Fruit fly (Drosophila melanogaster) whole organism, embryonic: ENCODE data around the gene SPH93.

ENCODE experiments used
- Bgb ChIP-seq: fragments of 200-800 bp; sonication (Bioruptor generic); IDR thresholded peaks from 2 replicates; pipeline ENCODE4 v1.3.6; 2022; ENCODE audit warnings: missing biosample characterization, missing genetic modification characterization; ENCODE audit not compliant: partially characterized antibody
- CG11398 ChIP-seq: fragments of 200-800 bp; sonication (Bioruptor generic); optimal IDR thresholded peaks from 2 replicates; lab custom pipeline; 2016; ENCODE audit warnings: missing biosample characterization, missing genetic modification characterization
- CG11504 ChIP-seq: fragments of 200-800 bp; sonication (Bioruptor generic); optimal IDR thresholded peaks from 3 replicates; lab custom pipeline; 2019; ENCODE audit warnings: missing biosample characterization, mild to moderate bottlenecking, missing genetic modification characterization, moderate library complexity
- CG13123 ChIP-seq: fragments of 200-800 bp; sonication (Bioruptor generic); optimal IDR thresholded peaks from 2 replicates; lab custom pipeline; 2016; ENCODE audit warnings: missing biosample characterization, missing genetic modification characterization
- CG13287 ChIP-seq: fragments of 200-800 bp; sonication (Bioruptor generic); IDR thresholded peaks from 2 replicates; pipeline ENCODE4 v1.3.6; 2022; ENCODE audit warnings: missing biosample characterization, missing genetic modification characterization; ENCODE audit not compliant: partially characterized antibody
- CG14050 ChIP-seq: fragments of 200-800 bp; sonication (Bioruptor generic); IDR thresholded peaks from 3 replicates; pipeline ENCODE4 v1.3.6; 2022; ENCODE audit warnings: missing biosample characterization, missing genetic modification characterization
- CG15479 ChIP-seq: fragments of 200-800 bp; sonication (Bioruptor generic); optimal IDR thresholded peaks from 3 replicates; lab custom pipeline; 2019; ENCODE audit warnings: missing biosample characterization, mild to moderate bottlenecking, missing genetic modification characterization, moderate library complexity
- CG17829 ChIP-seq: fragments of 200-800 bp; optimal IDR thresholded peaks from 2 replicates; lab custom pipeline; 2019; ENCODE audit warnings: missing biosample characterization, mild to moderate bottlenecking, missing genetic modification characterization, moderate library complexity
- CG2129 ChIP-seq: fragments of 200-800 bp; sonication (Bioruptor generic); IDR thresholded peaks from 2 replicates; pipeline ENCODE4 v1.3.6; 2022; ENCODE audit warnings: missing biosample characterization, missing genetic modification characterization; ENCODE audit not compliant: partially characterized antibody
- CG2202 ChIP-seq: fragments of 200-800 bp; sonication (Bioruptor generic); optimal IDR thresholded peaks from 2 replicates; lab custom pipeline; 2018; ENCODE audit warnings: missing biosample characterization, mild to moderate bottlenecking, missing genetic modification characterization
- CG34224 ChIP-seq: fragments of 200-800 bp; sonication (Bioruptor generic); IDR thresholded peaks from 3 replicates; pipeline ENCODE4 v1.3.6; 2022; ENCODE audit warnings: missing biosample characterization, missing genetic modification characterization; ENCODE audit not compliant: partially characterized antibody
- CG34422 ChIP-seq: fragments of 200-800 bp; sonication (Bioruptor generic); IDR thresholded peaks from 3 replicates; pipeline ENCODE4 v1.3.6; 2022; ENCODE audit warnings: missing biosample characterization, missing genetic modification characterization
- CG5245 ChIP-seq: fragments of 200-800 bp; sonication (Bioruptor generic); optimal IDR thresholded peaks from 3 replicates; lab custom pipeline; 2016; ENCODE audit warnings: missing biosample characterization, missing genetic modification characterization
- CG6765 ChIP-seq: fragments of 200-800 bp; sonication (Bioruptor generic); optimal IDR thresholded peaks from 3 replicates; lab custom pipeline; 2017; ENCODE audit warnings: missing biosample characterization, mild to moderate bottlenecking, missing genetic modification characterization
- CG9437 ChIP-seq: fragments of 200-800 bp; sonication (Bioruptor generic); optimal IDR thresholded peaks from 2 replicates; lab custom pipeline; 2018; ENCODE audit warnings: missing biosample characterization, mild to moderate bottlenecking, missing genetic modification characterization
- CG9797 ChIP-seq: fragments of 200-800 bp; sonication (Bioruptor generic); optimal IDR thresholded peaks from 3 replicates; lab custom pipeline; 2018; ENCODE audit warnings: missing biosample characterization, mild to moderate bottlenecking, missing genetic modification characterization
- CG9932 ChIP-seq: fragments of 200-800 bp; sonication (Bioruptor generic); IDR thresholded peaks from 2 replicates; pipeline ENCODE4 v1.3.6; 2022; ENCODE audit warnings: missing biosample characterization, missing genetic modification characterization
- CTCF ChIP-seq: fragments of 200-800 bp; sonication (Bioruptor generic); optimal IDR thresholded peaks from 2 replicates; lab custom pipeline; 2017; ENCODE audit warnings: missing biosample characterization, mild to moderate bottlenecking, missing genetic modification characterization, moderate library complexity
- HLH4C ChIP-seq: fragments of 200-800 bp; sonication (Bioruptor generic); IDR thresholded peaks from 3 replicates; pipeline ENCODE4 v1.3.6; 2022; ENCODE audit warnings: missing biosample characterization, missing genetic modification characterization; ENCODE audit not compliant: partially characterized antibody
- MBD-R2 ChIP-seq: fragments of 200-800 bp; sonication (Bioruptor generic); IDR thresholded peaks from 2 replicates; pipeline ENCODE4 v1.3.6; 2022; ENCODE audit warnings: missing biosample characterization, missing genetic modification characterization
- MESR4 ChIP-seq: fragments of 200-800 bp; sonication (Bioruptor generic); optimal IDR thresholded peaks from 2 replicates; lab custom pipeline; 2018; ENCODE audit warnings: missing biosample characterization, mild to moderate bottlenecking, missing genetic modification characterization, moderate library complexity
- Max ChIP-seq: fragments of 200-800 bp; sonication (Bioruptor generic); optimal IDR thresholded peaks from 2 replicates; lab custom pipeline; 2016; ENCODE audit warnings: missing biosample characterization, mild to moderate bottlenecking, missing genetic modification characterization
- Oaz ChIP-seq: fragments of 200-800 bp; sonication (Bioruptor generic); IDR thresholded peaks from 2 replicates; pipeline ENCODE4 v1.3.6; 2022; ENCODE audit warnings: missing biosample characterization, missing genetic modification characterization
- Pdp1 ChIP-seq, 2 experiments: fragments of 200-800 bp; sonication (Bioruptor generic); optimal IDR thresholded peaks; 3 replicates each; lab custom pipeline; 2016; ENCODE audit warnings: missing biosample characterization in 2 of 2, missing genetic modification characterization in 2 of 2, mild to moderate bottlenecking in 1 of 2, moderate library complexity in 1 of 2
- Scr ChIP-seq: fragments of 200-800 bp; sonication (Bioruptor generic); IDR thresholded peaks from 2 replicates; pipeline ENCODE4 v1.3.6; 2022; ENCODE audit warnings: missing biosample characterization, missing genetic modification characterization; ENCODE audit not compliant: partially characterized antibody
- Sin3A ChIP-seq: fragments of >200 bp; optimal IDR thresholded peaks from 2 replicates; lab custom pipeline; 2018
- Xbp1 ChIP-seq: fragments of 200-800 bp; sonication (Bioruptor generic); optimal IDR thresholded peaks from 3 replicates; lab custom pipeline; 2016; ENCODE audit warnings: missing biosample characterization, mild to moderate bottlenecking, missing genetic modification characterization
- YL-1 ChIP-seq: fragments of 200-800 bp; sonication (Bioruptor generic); optimal IDR thresholded peaks from 3 replicates; lab custom pipeline; 2017; ENCODE audit warnings: missing biosample characterization, mild to moderate bottlenecking, missing genetic modification characterization
- ato ChIP-seq: fragments of 200-800 bp; sonication (Bioruptor generic); IDR thresholded peaks from 2 replicates; pipeline ENCODE4 v1.3.6; 2022; ENCODE audit warnings: missing biosample characterization, missing genetic modification characterization; ENCODE audit not compliant: partially characterized antibody
- bbx ChIP-seq: fragments of 200-800 bp; sonication (Bioruptor generic); IDR thresholded peaks from 2 replicates; pipeline ENCODE4 v1.3.6; 2022; ENCODE audit warnings: missing biosample characterization, missing genetic modification characterization; ENCODE audit not compliant: partially characterized antibody
- ewg ChIP-seq: fragments of 200-800 bp; sonication (Bioruptor generic); optimal IDR thresholded peaks from 3 replicates; lab custom pipeline; 2017; ENCODE audit warnings: mild to moderate bottlenecking, missing biosample characterization, missing genetic modification reagents, missing genetic modification characterization
- insv ChIP-seq, 2 experiments: fragments of 200-800 bp; sonication (Bioruptor generic); optimal IDR thresholded peaks; 3 replicates each; lab custom pipeline; 2016 to 2018; ENCODE audit warnings: missing biosample characterization in 2 of 2, missing genetic modification characterization in 2 of 2
- inv ChIP-seq: fragments of 200-800 bp; sonication (Bioruptor generic); IDR thresholded peaks from 2 replicates; pipeline ENCODE4 v1.3.6; 2022; ENCODE audit warnings: missing biosample characterization, missing genetic modification characterization; ENCODE audit not compliant: partially characterized antibody
- kay ChIP-seq: fragments of 200-800 bp; sonication (Bioruptor generic); optimal IDR thresholded peaks from 2 replicates; lab custom pipeline; 2016; ENCODE audit warnings: missing biosample characterization, missing genetic modification characterization
- mld ChIP-seq: fragments of 200-800 bp; sonication (Bioruptor generic); IDR thresholded peaks from 3 replicates; pipeline ENCODE4 v1.3.6; 2022; ENCODE audit warnings: missing biosample characterization, missing genetic modification characterization; ENCODE audit not compliant: partially characterized antibody
- nerfin-2 ChIP-seq: fragments of 200-800 bp; sonication (Bioruptor generic); IDR thresholded peaks from 2 replicates; pipeline ENCODE4 v1.3.6; 2022; ENCODE audit warnings: missing biosample characterization, missing genetic modification characterization; ENCODE audit not compliant: partially characterized antibody
- nmo ChIP-seq: fragments of 200-800 bp; sonication (Bioruptor generic); optimal IDR thresholded peaks from 2 replicates; lab custom pipeline; 2018; ENCODE audit warnings: missing biosample characterization, mild to moderate bottlenecking, missing genetic modification characterization, moderate library complexity
- onecut ChIP-seq: fragments of 200-800 bp; sonication (Bioruptor generic); IDR thresholded peaks from 2 replicates; pipeline ENCODE4 v1.3.6; 2022; ENCODE audit warnings: missing biosample characterization, missing genetic modification characterization
- pros ChIP-seq: fragments of 200-800 bp; sonication (Bioruptor generic); optimal IDR thresholded peaks from 3 replicates; lab custom pipeline; 2019; ENCODE audit warnings: missing biosample characterization, mild to moderate bottlenecking, missing genetic modification characterization, moderate library complexity
- pzg ChIP-seq: fragments of 200-800 bp; sonication (Bioruptor generic); optimal IDR thresholded peaks from 3 replicates; lab custom pipeline; 2018; ENCODE audit warnings: missing biosample characterization, mild to moderate bottlenecking, missing genetic modification characterization, moderate library complexity
- ranshi ChIP-seq: fragments of 200-800 bp; sonication (Bioruptor generic); IDR thresholded peaks from 2 replicates; pipeline ENCODE4 v1.3.6; 2022; ENCODE audit warnings: missing biosample characterization, missing genetic modification characterization
- rib ChIP-seq: fragments of 200-800 bp; sonication (Bioruptor generic); IDR thresholded peaks from 2 replicates; pipeline ENCODE4 v1.3.6; 2022; ENCODE audit warnings: missing biosample characterization, missing genetic modification characterization
- scrt ChIP-seq: fragments of 200-800 bp; sonication (Bioruptor generic); optimal IDR thresholded peaks from 2 replicates; lab custom pipeline; 2018; ENCODE audit warnings: missing biosample characterization, mild to moderate bottlenecking, missing genetic modification characterization, moderate library complexity
- slbo ChIP-seq: fragments of 200-800 bp; sonication (Bioruptor generic); IDR thresholded peaks from 2 replicates; pipeline ENCODE4 v1.3.6; 2022; ENCODE audit warnings: missing biosample characterization, missing genetic modification characterization
- sna ChIP-seq: fragments of 200-800 bp; sonication (Bioruptor generic); IDR thresholded peaks from 2 replicates; pipeline ENCODE4 v1.3.6; 2022; ENCODE audit warnings: missing biosample characterization, missing genetic modification characterization; ENCODE audit not compliant: partially characterized antibody
- stwl ChIP-seq: fragments of 200-800 bp; sonication (Bioruptor generic); optimal IDR thresholded peaks from 3 replicates; lab custom pipeline; 2018; ENCODE audit warnings: missing biosample characterization, mild to moderate bottlenecking, missing genetic modification characterization, moderate library complexity
- tna ChIP-seq: fragments of 200-800 bp; sonication (Bioruptor generic); IDR thresholded peaks from 2 replicates; pipeline ENCODE4 v1.3.6; 2022; ENCODE audit warnings: missing biosample characterization, missing genetic modification characterization; ENCODE audit not compliant: partially characterized antibody
- wek ChIP-seq: fragments of 200-800 bp; sonication (Bioruptor generic); optimal IDR thresholded peaks from 3 replicates; lab custom pipeline; 2018; ENCODE audit warnings: missing biosample characterization, mild to moderate bottlenecking, missing genetic modification characterization, moderate library complexity
- zen ChIP-seq: fragments of 200-800 bp; sonication (Bioruptor generic); optimal IDR thresholded peaks from 3 replicates; lab custom pipeline; 2018; ENCODE audit warnings: missing biosample characterization, mild to moderate bottlenecking, missing genetic modification characterization, moderate library complexity

The SPH93 gene

DNA sequence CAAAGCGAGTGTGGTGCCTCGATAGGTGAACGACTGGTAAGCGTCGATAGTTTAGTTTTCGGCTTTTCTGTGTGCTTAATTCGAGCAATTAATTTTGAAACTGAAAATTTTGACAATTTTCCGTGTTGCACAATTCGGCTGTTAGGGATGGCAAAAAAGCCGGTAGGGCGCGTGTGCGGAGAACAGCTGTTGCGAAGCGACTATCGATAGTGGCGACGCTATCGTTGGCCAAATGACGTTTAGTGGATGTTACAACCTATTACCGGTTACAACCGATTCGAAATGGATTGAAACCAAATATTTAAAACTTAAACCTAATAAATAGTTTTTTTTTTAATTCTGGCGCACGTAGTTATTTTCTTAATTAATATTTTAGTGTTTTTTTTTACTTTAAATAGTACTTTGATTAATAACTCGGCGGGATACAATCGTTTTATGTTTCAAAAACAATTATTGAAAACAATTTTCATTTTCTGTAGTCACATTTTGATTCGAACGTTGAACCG lies 45.3 kb upstream of the SPH93 start, which contains the start of the genes mEFTs and Dhc36C (continued):
- TF ChIP-seq Bgb (peak; percentile 92), rib (GFP tag; lab: Robert Waterston, UW) (no peak), pzg (GFP tag; lab: Kevin White, UChicago) (peak; percentile 81), mld (GFP tag; lab: Robert Waterston, UW) (peak; percentile 57; the same call in 1 of the 3 replicates), MBD-R2 (GFP tag; lab: Robert Waterston, UW) (peak; percentile 91), kay (GFP tag; lab: Kevin White, UChicago) (no peak), CG9797 (peak; percentile 36), CG17829 (tag; lab: Kevin White, UChicago) (peak; percentile 8), sna (GFP tag; lab: Robert Waterston, UW) (peak; percentile 75), wek (no peak), HLH4C (GFP tag; lab: Robert Waterston, UW) (peak; percentile 70), bbx (GFP tag; lab: Robert Waterston, UW) (peak; percentile 91), CG34224 (GFP tag; lab: Robert Waterston, UW) (peak; percentile 84), CG11504 (tag; lab: Kevin White, UChicago) (peak; percentile 28), zen (peak; percentile 51), tna (GFP tag; lab: Robert Waterston, UW) (peak; percentile 80), CG5245 (GFP tag; lab: Kevin White, UChicago) (no peak), nerfin-2 (peak; percentile 69), CG2129 (GFP tag; lab: Robert Waterston, UW) (no peak; the same call in none of the 2 replicates), ato (GFP tag; lab: Robert Waterston, UW) (peak; percentile 65), CTCF (peak; percentile 62), inv (GFP tag; lab: Robert Waterston, UW) (peak; percentile 81), ewg (peak; percentile 96), ranshi (GFP tag; lab: Robert Waterston, UW) (no peak), CG9932 (0 out of 2 replicates have a peak, but pooled peaks have one; percentile 11), CG13287 (GFP tag; lab: Robert Waterston, UW) (peak; percentile 89), insv (GFP tag; optimal IDR thresholded peaks at IDR 0.05; lab: Kevin White, UChicago) (no peak), CG13123 (GFP tag; lab: Kevin White, UChicago) (no peak), MESR4 (peak; percentile 66), Scr (GFP tag; lab: Robert Waterston, UW) (peak; percentile 88), pros (GFP tag; lab: Kevin White, UChicago) (no peak), CG6765 (GFP tag; lab: Kevin White, UChicago) (no peak), Sin3A (lab: Kevin White, UChicago) (peak; percentile 40), CG2202 (no peak), CG34422 (peak; percentile 76; the same call in 1 of the 3 replicates), CG15479 (GFP tag; lab: Kevin White, UChicago) (peak; percentile 77), CG9437 (GFP tag; lab: Kevin White, UChicago) (peak; percentile 13), CG11398 (GFP tag; lab: Kevin White, UChicago) (no peak), Max (GFP tag; lab: Kevin White, UChicago) (peak; percentile 70), stwl (tag; lab: Kevin White, UChicago) (peak; percentile 70), scrt (GFP tag; lab: Kevin White, UChicago) (peak; percentile 45), YL-1 (peak; percentile 72), slbo (GFP tag; lab: Robert Waterston, UW) (peak; percentile 39), CG14050 (no peak), nmo (GFP tag; lab: Kevin White, UChicago) (peak; percentile 42), Pdp1 (GFP tag; optimal IDR thresholded peaks at IDR 0.05; lab: Kevin White, UChicago) (peak in 1 of 2 experiments; percentile 98), Oaz (GFP tag; lab: Robert Waterston, UW) (no peak), Xbp1 (GFP tag; lab: Kevin White, UChicago) (no peak), onecut (GFP tag; lab: Robert Waterston, UW) (no peak)
